Worm (Caenorhabditis elegans) whole organism, L4 larva: ENCODE data around the gene K08E7.8.
A peak's percentile ranks its signal among the peaks of the same experiment; 100 is the strongest.

ENCODE experiments used
- D1046.2 ChIP-seq: fragments of 200-800 bp; sonication (Bioruptor generic); IDR thresholded peaks from 2 replicates; pipeline ENCODE4 v1.3.6; 2022; ENCODE audit warnings: missing genetic modification characterization, missing compliant biosample characterization
- F37D6.2 ChIP-seq: sonication (generic microtip); optimal IDR thresholded peaks from 2 replicates; lab custom pipeline; 2016; ENCODE audit warnings: mild to moderate bottlenecking, missing genetic modification characterization, missing compliant biosample characterization
- F44E2.7 ChIP-seq: fragments of 200-800 bp; sonication (Bioruptor generic); IDR thresholded peaks from 2 replicates; pipeline ENCODE4 v2.1.2; 2022; ENCODE audit warnings: missing genetic modification characterization, missing compliant biosample characterization
- T26A8.4 ChIP-seq: fragments of 200-800 bp; sonication (Bioruptor generic); IDR thresholded peaks from 2 replicates; pipeline ENCODE4 v1.3.6; 2022; ENCODE audit warnings: missing genetic modification characterization, missing compliant biosample characterization
- Y105C5A.15 ChIP-seq: fragments of 200-800 bp; sonication (Bioruptor generic); IDR thresholded peaks from 2 replicates; pipeline ENCODE4 v1.3.6; 2022; ENCODE audit warnings: missing genetic modification characterization, missing compliant biosample characterization
- Y48G9A.11 ChIP-seq: fragments of 200-800 bp; sonication (Bioruptor generic); IDR thresholded peaks from 2 replicates; pipeline ENCODE4 v1.3.6; 2022; ENCODE audit warnings: missing genetic modification reagents, missing genetic modification characterization, missing compliant biosample characterization
- Y5F2A.4 ChIP-seq: fragments of 200-800 bp; sonication (Bioruptor generic); optimal IDR thresholded peaks from 2 replicates; lab custom pipeline; 2018; ENCODE audit warnings: mild to moderate bottlenecking, missing genetic modification characterization, missing compliant biosample characterization
- Y75B8A.6 ChIP-seq: fragments of 200-800 bp; sonication (Bioruptor generic); IDR thresholded peaks from 2 replicates; pipeline ENCODE4 v1.3.6; 2022; ENCODE audit warnings: missing genetic modification reagents, missing genetic modification characterization, missing compliant biosample characterization
- ZK337.2 ChIP-seq: fragments of 200-800 bp; sonication (Bioruptor generic); IDR thresholded peaks from 2 replicates; pipeline ENCODE4 v1.3.6; 2022; ENCODE audit warnings: missing genetic modification reagents, missing genetic modification characterization, missing compliant biosample characterization
- ZK546.5 ChIP-seq, 2 experiments: sonication (generic microtip); optimal IDR thresholded peaks; 2 replicates each; lab custom pipeline; 2017; ENCODE audit warnings: missing biosample characterization in 2 of 2, missing genetic modification characterization in 2 of 2
- aha-1 ChIP-seq: fragments of 150-350 bp; peaks from one replicate; lab custom pipeline; 2014; ENCODE audit warnings: missing biosample characterization, missing genetic modification characterization
- aly-2 ChIP-seq: sonication (generic microtip); optimal IDR thresholded peaks from 2 replicates; lab custom pipeline; 2018; ENCODE audit warnings: missing biosample characterization, missing genetic modification characterization
- ama-1 ChIP-seq: fragments of 150-350 bp; optimal IDR thresholded peaks from 2 replicates; lab custom pipeline; 2014; ENCODE audit warnings: inconsistent platforms, mixed read lengths
- ceh-20 ChIP-seq: fragments of 200-800 bp; sonication (Bioruptor generic); IDR thresholded peaks from 2 replicates; pipeline ENCODE4 v1.3.6; 2022; ENCODE audit warnings: missing genetic modification reagents, missing genetic modification characterization, missing compliant biosample characterization
- ceh-62 ChIP-seq: sonication (generic microtip); optimal IDR thresholded peaks from 2 replicates; lab custom pipeline; 2017; ENCODE audit warnings: missing biosample characterization, missing genetic modification characterization
- daf-12 ChIP-seq: fragments of 150-350 bp; optimal IDR thresholded peaks from 2 replicates; lab custom pipeline; 2014; ENCODE audit warnings: missing biosample characterization, missing genetic modification reagents, missing genetic modification characterization
- daf-19 ChIP-seq: fragments of 200-800 bp; sonication (Bioruptor generic); conservative IDR thresholded peaks from 2 replicates; pipeline ENCODE4 v1.3.6; 2022; ENCODE audit warnings: missing genetic modification characterization, missing compliant biosample characterization
- dmd-6 ChIP-seq: fragments of 200-800 bp; sonication (Bioruptor generic); IDR thresholded peaks from 2 replicates; pipeline ENCODE4 v1.3.6; 2022; ENCODE audit warnings: missing genetic modification reagents, missing genetic modification characterization, missing compliant biosample characterization
- dmd-9 ChIP-seq: fragments of 200-800 bp; sonication (Bioruptor generic); IDR thresholded peaks from 2 replicates; pipeline ENCODE4 v1.3.6; 2022; ENCODE audit warnings: missing genetic modification reagents, missing genetic modification characterization, missing compliant biosample characterization
- duxl-1 ChIP-seq: sonication (generic microtip); optimal IDR thresholded peaks from 2 replicates; lab custom pipeline; 2016; ENCODE audit warnings: mild to moderate bottlenecking, missing genetic modification characterization, moderate library complexity, missing compliant biosample characterization; ENCODE audit not compliant: poor library complexity
- fkh-10 ChIP-seq: fragments of 150-350 bp; optimal IDR thresholded peaks from 2 replicates; lab custom pipeline; 2014; ENCODE audit warnings: missing biosample characterization, missing genetic modification reagents, missing genetic modification characterization
- fos-1 ChIP-seq: fragments of 150-350 bp; optimal IDR thresholded peaks from 2 replicates; lab custom pipeline; 2014; ENCODE audit warnings: missing biosample characterization, missing genetic modification characterization
- gei-8 ChIP-seq: fragments of 200-800 bp; sonication (Bioruptor generic); optimal IDR thresholded peaks from 2 replicates; lab custom pipeline; 2018; ENCODE audit warnings: mild to moderate bottlenecking, missing genetic modification characterization, missing compliant biosample characterization
- hif-1 ChIP-seq, 2 experiments: sonication (generic microtip); optimal IDR thresholded peaks; 2 replicates each; lab custom pipeline; 2016 to 2017; ENCODE audit warnings: missing compliant biosample characterization in 2 of 2, missing genetic modification characterization in 2 of 2, missing genetic modification reagents in 2 of 2, missing genotype in 2 of 2, mild to moderate bottlenecking in 1 of 2
- hlh-11 ChIP-seq: fragments of 200-800 bp; sonication (Bioruptor generic); optimal IDR thresholded peaks from 2 replicates; lab custom pipeline; 2018; ENCODE audit warnings: mild to moderate bottlenecking, missing genetic modification characterization, missing compliant biosample characterization
- hlh-30 ChIP-seq: sonication (generic microtip); optimal IDR thresholded peaks from 2 replicates; lab custom pipeline; 2017; ENCODE audit warnings: antibody characterized with exemption, mild to moderate bottlenecking, missing genetic modification characterization, missing compliant biosample characterization; ENCODE audit not compliant: insufficient read depth
- hmg-1.1 ChIP-seq: fragments of 200-800 bp; sonication (Bioruptor generic); IDR thresholded peaks from 2 replicates; pipeline ENCODE4 v1.3.6; 2022; ENCODE audit warnings: missing genetic modification reagents, missing genetic modification characterization, missing compliant biosample characterization
- jun-1 ChIP-seq: fragments of 150-350 bp; optimal IDR thresholded peaks from 2 replicates; lab custom pipeline; 2014; ENCODE audit warnings: missing biosample characterization, missing genetic modification reagents, missing genetic modification characterization
- lin-1 ChIP-seq: fragments of 200-800 bp; sonication (Bioruptor generic); IDR thresholded peaks from 2 replicates; pipeline ENCODE4 v1.3.6; 2022; ENCODE audit warnings: missing genetic modification reagents, missing genetic modification characterization, missing compliant biosample characterization
- lin-13 ChIP-seq: fragments of 150-350 bp; optimal IDR thresholded peaks from 2 replicates; lab custom pipeline; 2014; ENCODE audit warnings: missing biosample characterization, missing genetic modification reagents, missing genetic modification characterization
- lin-29 ChIP-seq: fragments of 200-800 bp; sonication (Bioruptor generic); IDR thresholded peaks from 2 replicates; pipeline ENCODE4 v1.3.6; 2022; ENCODE audit warnings: missing genetic modification reagents, missing genetic modification characterization, missing compliant biosample characterization
- lin-39 ChIP-seq: fragments of 150-350 bp; optimal IDR thresholded peaks from 2 replicates; lab custom pipeline; 2014; ENCODE audit warnings: missing biosample characterization, missing genetic modification reagents, missing genetic modification characterization
- lsy-2 ChIP-seq, 2 experiments: fragments of 150-350 bp in 1 of 2; sonication (generic microtip) in 1 of 2; optimal IDR thresholded peaks; 2 replicates each; lab custom pipeline; 2014 to 2017; ENCODE audit warnings: missing biosample characterization in 2 of 2, missing genetic modification characterization in 2 of 2
- mdl-1 ChIP-seq, 2 experiments: fragments of 150-350 bp in 1 of 2; sonication (generic microtip) in 1 of 2; optimal IDR thresholded peaks; 2 replicates each; lab custom pipeline; 2014 to 2017; ENCODE audit warnings: missing biosample characterization in 2 of 2, missing genetic modification characterization in 2 of 2
- mep-1 ChIP-seq: fragments of 150-350 bp; sonication (generic microtip); optimal IDR thresholded peaks from 3 replicates; lab custom pipeline; 2014; ENCODE audit warnings: missing biosample characterization, missing genetic modification characterization
- nhr-10 ChIP-seq: fragments of 150-350 bp; optimal IDR thresholded peaks from 2 replicates; lab custom pipeline; 2014; ENCODE audit warnings: missing biosample characterization, missing genetic modification characterization
- nhr-111 ChIP-seq: fragments of 200-800 bp; sonication (Bioruptor generic); optimal IDR thresholded peaks from 2 replicates; lab custom pipeline; 2018; ENCODE audit warnings: mild to moderate bottlenecking, missing genetic modification characterization, missing compliant biosample characterization
- nhr-25 ChIP-seq: sonication (generic microtip); optimal IDR thresholded peaks from 2 replicates; lab custom pipeline; 2017; ENCODE audit warnings: missing genetic modification characterization, mild to moderate bottlenecking, missing compliant biosample characterization, antibody characterized with exemption, moderate library complexity, borderline replicate concordance; ENCODE audit not compliant: insufficient read depth
- nhr-28 ChIP-seq: fragments of 150-350 bp; optimal IDR thresholded peaks from 2 replicates; lab custom pipeline; 2014; ENCODE audit warnings: missing biosample characterization, missing genetic modification characterization
- nhr-42 ChIP-seq: fragments of 200-800 bp; sonication (Bioruptor generic); IDR thresholded peaks from 2 replicates; pipeline ENCODE4 v1.3.6; 2022; ENCODE audit warnings: missing genetic modification characterization, missing compliant biosample characterization
- nhr-48 ChIP-seq: sonication (generic microtip); optimal IDR thresholded peaks from 2 replicates; lab custom pipeline; 2016; ENCODE audit warnings: mild to moderate bottlenecking, missing genetic modification characterization, missing compliant biosample characterization
- nhr-76 ChIP-seq: fragments of 150-350 bp; optimal IDR thresholded peaks from 2 replicates; lab custom pipeline; 2014; ENCODE audit warnings: missing biosample characterization, missing genetic modification characterization
- php-3 ChIP-seq: fragments of 200-800 bp; sonication (Bioruptor generic); IDR thresholded peaks from 2 replicates; pipeline ENCODE4 v1.3.6; 2022; ENCODE audit warnings: missing genetic modification reagents, missing genetic modification characterization, missing compliant biosample characterization
- set-16 ChIP-seq: fragments of 200-800 bp; sonication (Bioruptor generic); IDR thresholded peaks from 2 replicates; pipeline ENCODE4 v1.3.6; 2022; ENCODE audit warnings: missing genetic modification reagents, missing genetic modification characterization, missing compliant biosample characterization
- skn-1 ChIP-seq: fragments of 150-350 bp; optimal IDR thresholded peaks from 2 replicates; lab custom pipeline; 2014; ENCODE audit warnings: missing biosample characterization, missing genetic modification characterization
- snpc-1.2 ChIP-seq: fragments of 200-800 bp; sonication (Bioruptor generic); IDR thresholded peaks from 2 replicates; pipeline ENCODE4 v1.3.6; 2022; ENCODE audit warnings: missing genetic modification reagents, missing genetic modification characterization, missing compliant biosample characterization
- tag-97 ChIP-seq: fragments of 200-800 bp; sonication (Bioruptor generic); IDR thresholded peaks from 2 replicates; pipeline ENCODE4 v1.3.6; 2022; ENCODE audit warnings: missing genetic modification characterization, missing compliant biosample characterization
- unc-39 ChIP-seq: sonication (generic microtip); optimal IDR thresholded peaks from 2 replicates; lab custom pipeline; 2017; ENCODE audit warnings: missing biosample characterization, missing genetic modification characterization
- zag-1 ChIP-seq: fragments of 150-350 bp; optimal IDR thresholded peaks from 2 replicates; lab custom pipeline; 2014; ENCODE audit warnings: missing biosample characterization, missing genetic modification characterization
- zfp-2 ChIP-seq: sonication (generic microtip); optimal IDR thresholded peaks from 2 replicates; lab custom pipeline; 2016; ENCODE audit warnings: mild to moderate bottlenecking, missing genetic modification characterization, missing compliant biosample characterization
- zfp-3 ChIP-seq: fragments of 200-800 bp; sonication (Bioruptor generic); conservative IDR thresholded peaks from 2 replicates; pipeline ENCODE4 v1.3.6; 2022; ENCODE audit warnings: missing genetic modification reagents, missing genetic modification characterization, missing compliant biosample characterization
- zip-11 ChIP-seq: fragments of 200-800 bp; sonication (Bioruptor generic); IDR thresholded peaks from 2 replicates; pipeline ENCODE4 v1.3.6; 2022; ENCODE audit warnings: missing genetic modification characterization, missing compliant biosample characterization

Gene K08E7.8

DNA sequence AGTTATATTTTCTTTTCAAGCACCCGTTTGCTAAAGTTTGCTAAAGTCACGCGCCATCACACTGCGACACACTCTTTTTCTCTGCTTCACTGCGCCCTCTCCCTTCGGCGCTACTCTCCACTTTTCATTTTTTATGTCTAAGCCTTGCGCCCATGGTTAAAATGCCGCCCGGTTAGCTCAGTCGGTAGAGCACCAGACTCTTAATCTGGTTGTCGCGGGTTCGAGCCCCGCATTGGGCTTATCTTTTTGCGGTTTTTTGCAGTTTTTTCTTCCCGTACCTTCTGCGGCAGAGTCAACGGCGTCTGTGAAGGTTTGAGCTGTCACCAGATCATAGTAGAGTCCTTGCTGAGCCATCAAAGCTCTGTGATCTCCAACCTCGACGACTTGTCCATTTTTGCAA, 8.7 kb upstream of the K08E7.8 start (continued):
- TF ChIP-seq F44E2.7 (peak; percentile 72; the same call in 1 of the 2 replicates), nhr-28 (tag; lab: Kevin White, UChicago) (peak; percentile 34), lin-39 (tag; lab: Kevin White, UChicago) (no peak), dmd-9 (GFP tag; lab: Robert Waterston, UW) (peak; percentile 84), zip-11 (GFP tag; lab: Robert Waterston, UW) (no peak), aha-1 (peak; percentile 99), zfp-3 (GFP tag; lab: Robert Waterston, UW) (no peak), lin-1 (GFP tag; lab: Robert Waterston, UW) (peak; percentile 74), mep-1 (tag; lab: Kevin White, UChicago) (peak; percentile 75), ZK337.2 (peak; percentile 37; the same call in 1 of the 2 replicates), nhr-42 (peak; percentile 65; the same call in 1 of the 2 replicates), hlh-30 (peak; percentile 95), aly-2 (tag; lab: Kevin White, UChicago) (no peak), dmd-6 (peak; percentile 79), daf-19 (GFP tag; lab: Robert Waterston, UW) (no peak), lsy-2 (tag; optimal IDR thresholded peaks at IDR 0.05; lab: Kevin White, UChicago) (no peak), ZK546.5 (tag; optimal IDR thresholded peaks at IDR 0.05; lab: Kevin White, UChicago) (no peak), nhr-76 (no peak), hlh-11 (peak; percentile 68), mdl-1 (tag; optimal IDR thresholded peaks at IDR 0.05; lab: Kevin White, UChicago) (peak in 1 of 2 experiments; percentile 80), fkh-10 (GFP tag; lab: Kevin White, UChicago) (peak; percentile 26), hmg-1.1 (GFP tag; lab: Robert Waterston, UW) (peak; percentile 97), gei-8 (GFP tag; lab: Kevin White, UChicago) (peak; percentile 41), tag-97 (GFP tag; lab: Robert Waterston, UW) (no peak), D1046.2 (GFP tag; lab: Robert Waterston, UW) (peak; percentile 90), fos-1 (tag; lab: Kevin White, UChicago) (no peak), Y105C5A.15 (GFP tag; lab: Robert Waterston, UW) (peak; percentile 84; the same call in 1 of the 2 replicates), T26A8.4 (peak; percentile 79), ceh-62 (tag; lab: Kevin White, UChicago) (no peak), zfp-2 (peak; percentile 44), nhr-10 (no peak), lin-29 (GFP tag; lab: Robert Waterston, UW) (peak; percentile 43; the same call in 1 of the 2 replicates), unc-39 (tag; lab: Kevin White, UChicago) (no peak), ceh-20 (GFP tag; lab: Robert Waterston, UW) (peak; percentile 78), duxl-1 (tag; lab: Kevin White, UChicago) (peak; percentile 45), nhr-111 (peak; percentile 28), hif-1 (tag; optimal IDR thresholded peaks at IDR 0.05; lab: Kevin White, UChicago) (peak; percentile 4 to 86), Y75B8A.6 (GFP tag; lab: Robert Waterston, UW) (no peak), skn-1 (tag; lab: Kevin White, UChicago) (no peak), jun-1 (tag; lab: Kevin White, UChicago) (no peak), snpc-1.2 (GFP tag; lab: Robert Waterston, UW) (peak; percentile 88), ama-1 (lab: Kevin White, UChicago) (no peak), Y5F2A.4 (GFP tag; lab: Kevin White, UChicago) (peak; percentile 28), F37D6.2 (tag; lab: Kevin White, UChicago) (peak; percentile 47), daf-12 (tag; lab: Kevin White, UChicago) (no peak), php-3 (peak; percentile 67), nhr-25 (tag; lab: Kevin White, UChicago) (no peak), Y48G9A.11 (GFP tag; lab: Robert Waterston, UW) (peak; percentile 56), zag-1 (tag; lab: Kevin White, UChicago) (no peak), set-16 (GFP tag; lab: Robert Waterston, UW) (peak; percentile 61), lin-13 (GFP tag; lab: Kevin White, UChicago) (peak; percentile 63), nhr-48 (tag; lab: Kevin White, UChicago) (peak; percentile 50)
